Worm (Caenorhabditis elegans): ENCODE data around the gene Y54G2A.45.
A peak's percentile ranks its signal among the peaks of the same experiment; 100 is the strongest.

The Y54G2A.45 gene

ce11 chrIV:2762380-2762779 is 43.3 kb upstream of the Y54G2A.45 start, which contains the start of gene Y54G2A.77:
Gene Y54G2A.77, plus strand, starts transcription at chrIV:2762680.
- TF ChIP-seq nhr-237 (tag; optimal IDR thresholded peaks at IDR 0.05) (no peak), unc-39 (tag; optimal IDR thresholded peaks at IDR 0.05) (no peak), lin-13 (tag; optimal IDR thresholded peaks at IDR 0.05) (no peak), nhr-28 (tag; optimal IDR thresholded peaks at IDR 0.05) (no peak), elt-3 (tag; optimal IDR thresholded peaks at IDR 0.05) (no peak), ceh-43 (GFP tag; optimal IDR thresholded peaks at IDR 0.05) (no peak), flh-1 (GFP tag; optimal IDR thresholded peaks at IDR 0.05) (no peak), drap-1 (GFP tag; optimal IDR thresholded peaks at IDR 0.05) (no peak), hlh-1 (tag; optimal IDR thresholded peaks at IDR 0.05) (no peak), ztf-11 (tag; optimal IDR thresholded peaks at IDR 0.05) (no peak)

- TF ChIP-seq ces-1 (GFP tag; optimal IDR thresholded peaks at IDR 0.05) (no peak), sptf-1 (tag; optimal IDR thresholded peaks at IDR 0.05) (no peak), sem-2 (GFP tag; optimal IDR thresholded peaks at IDR 0.05) (no peak), cnd-1 (tag; optimal IDR thresholded peaks at IDR 0.05) (no peak), M03D4.4 (tag; optimal IDR thresholded peaks at IDR 0.05) (no peak), mls-2 (tag; optimal IDR thresholded peaks at IDR 0.05) (no peak)
Measured at ce11 chrIV:2764160-2764559, 41.5 kb upstream of the Y54G2A.45 start.

ce11 chrIV:2765048-2765708 is 40.5 kb upstream of the Y54G2A.45 start:
- TF ChIP-seq cnd-1 (tag; optimal IDR thresholded peaks at IDR 0.05) (no peak), sptf-1 (tag; optimal IDR thresholded peaks at IDR 0.05) (peak; percentile 12), tbx-8 (GFP tag; optimal IDR thresholded peaks at IDR 0.05) (no peak)

ce11 chrIV:2770067-2770466 is 35.6 kb upstream of the Y54G2A.45 start:
- TF ChIP-seq unc-39 (tag; optimal IDR thresholded peaks at IDR 0.05) = no peak
- TF ChIP-seq drap-1 (GFP tag; optimal IDR thresholded peaks at IDR 0.05) = no peak
- TF ChIP-seq nhr-12 (tag; optimal IDR thresholded peaks at IDR 0.05) = no peak
- TF ChIP-seq mls-2 (tag; optimal IDR thresholded peaks at IDR 0.05) = no peak
- TF ChIP-seq unc-62 (GFP tag; optimal IDR thresholded peaks at IDR 0.05) = no peak
- TF ChIP-seq ceh-43 (GFP tag; optimal IDR thresholded peaks at IDR 0.05) = no peak
- no peak for TF ChIP-seq pha-4 (tag; optimal IDR thresholded peaks at IDR 0.05)

ce11 chrIV:2770835-2771234 is 34.8 kb upstream of the Y54G2A.45 start:
- TF ChIP-seq unc-120 (tag; optimal IDR thresholded peaks at IDR 0.05; ENCODE audit: poor library complexity, severe bottlenecking) (no peak), cnd-1 (tag; optimal IDR thresholded peaks at IDR 0.05) (no peak), mls-2 (tag; optimal IDR thresholded peaks at IDR 0.05) (no peak), ham-2 (GFP tag; optimal IDR thresholded peaks at IDR 0.05) (no peak), blmp-1 (tag; optimal IDR thresholded peaks at IDR 0.05) (no peak), nhr-2 (tag; optimal IDR thresholded peaks at IDR 0.05) (no peak), nhr-28 (tag; optimal IDR thresholded peaks at IDR 0.05) (no peak)

- TF ChIP-seq ceh-39 (tag; optimal IDR thresholded peaks at IDR 0.05) = no peak
Measured at ce11 chrIV:2771692-2772091, 34.0 kb upstream of the Y54G2A.45 start, which contains the start of gene Y54G2A.11. Gene Y54G2A.11, minus strand, starts transcription at chrIV:2771792.

ce11 chrIV:2772209-2772851 is 33.3 kb upstream of the Y54G2A.45 start:
- TF ChIP-seq ham-2 (GFP tag; optimal IDR thresholded peaks at IDR 0.05) (peak; percentile 25), elt-3 (tag; optimal IDR thresholded peaks at IDR 0.05) (no peak), sptf-1 (tag; optimal IDR thresholded peaks at IDR 0.05) (peak; percentile 19), tbx-8 (GFP tag; optimal IDR thresholded peaks at IDR 0.05) (no peak)

All from whole organism, mixed stage, embryonic.